Fruit fly (Drosophila melanogaster) whole organism, embryonic: ENCODE measurements around the gene APC4.

Source experiments
- Abd-B ChIP-seq: fragments of 200-800 bp; sonication (Bioruptor generic); optimal IDR thresholded peaks from 2 replicates; lab custom pipeline; 2018; ENCODE audit warnings: missing biosample characterization, mild to moderate bottlenecking, missing genetic modification characterization, moderate library complexity
- B-H1 ChIP-seq: fragments of 200-800 bp; sonication (Bioruptor generic); IDR thresholded peaks from 3 replicates; pipeline ENCODE4 v1.3.6; 2022; ENCODE audit warnings: missing biosample characterization, missing genetic modification characterization
- CG10209 ChIP-seq: fragments of 200-800 bp; sonication (Bioruptor generic); optimal IDR thresholded peaks from 3 replicates; lab custom pipeline; 2017; ENCODE audit warnings: missing biosample characterization, mild to moderate bottlenecking, missing genetic modification characterization, missing genetic modification reagents
- CG10267 ChIP-seq: fragments of 200-800 bp; sonication (Bioruptor generic); optimal IDR thresholded peaks from 2 replicates; lab custom pipeline; 2018; ENCODE audit warnings: missing biosample characterization, mild to moderate bottlenecking, missing genetic modification characterization, moderate library complexity
- CG11456 ChIP-seq: fragments of 200-800 bp; sonication (Bioruptor generic); IDR thresholded peaks from 3 replicates; pipeline ENCODE4 v1.3.6; 2022; ENCODE audit warnings: missing biosample characterization, missing genetic modification characterization
- CG12155 ChIP-seq: fragments of 200-800 bp; sonication (Bioruptor generic); optimal IDR thresholded peaks from 3 replicates; lab custom pipeline; 2016; ENCODE audit warnings: missing biosample characterization, missing genetic modification characterization
- CG1233 ChIP-seq: fragments of 200-800 bp; sonication (Bioruptor generic); optimal IDR thresholded peaks from 4 replicates; lab custom pipeline; 2018; ENCODE audit warnings: missing biosample characterization, mild to moderate bottlenecking, missing genetic modification characterization
- CG13123 ChIP-seq: fragments of 200-800 bp; sonication (Bioruptor generic); optimal IDR thresholded peaks from 2 replicates; lab custom pipeline; 2016; ENCODE audit warnings: missing biosample characterization, missing genetic modification characterization
- CG13296 ChIP-seq: fragments of 200-800 bp; sonication (Bioruptor generic); optimal IDR thresholded peaks from 3 replicates; lab custom pipeline; 2018; ENCODE audit warnings: missing biosample characterization, mild to moderate bottlenecking, missing genetic modification characterization
- CG15073 ChIP-seq: fragments of 200-800 bp; sonication (Bioruptor generic); optimal IDR thresholded peaks from 2 replicates; lab custom pipeline; 2016; ENCODE audit warnings: missing biosample characterization, missing genetic modification characterization
- CG1603 ChIP-seq: fragments of 200-800 bp; sonication (Bioruptor generic); optimal IDR thresholded peaks from 2 replicates; lab custom pipeline; 2019; ENCODE audit warnings: missing biosample characterization, mild to moderate bottlenecking, missing genetic modification characterization, moderate library complexity
- CG18599 ChIP-seq: fragments of 200-800 bp; sonication (Bioruptor generic); optimal IDR thresholded peaks from 3 replicates; lab custom pipeline; 2017; ENCODE audit warnings: missing biosample characterization, missing genetic modification characterization, mild to moderate bottlenecking, moderate library complexity, missing genetic modification reagents
- CG2120 ChIP-seq: fragments of 200-800 bp; sonication (Bioruptor generic); optimal IDR thresholded peaks from 3 replicates; lab custom pipeline; 2016; ENCODE audit warnings: missing biosample characterization, missing genetic modification characterization
- CG31441 ChIP-seq: fragments of 200-800 bp; sonication (Bioruptor generic); IDR thresholded peaks from 2 replicates; pipeline ENCODE4 v1.3.6; 2022; ENCODE audit warnings: missing biosample characterization, missing genetic modification characterization
- CG3847 ChIP-seq: fragments of 200-800 bp; sonication (Bioruptor generic); IDR thresholded peaks from 2 replicates; pipeline ENCODE4 v1.3.6; 2022; ENCODE audit warnings: missing biosample characterization, missing genetic modification characterization
- CG4424 ChIP-seq: fragments of 200-800 bp; sonication (Bioruptor generic); optimal IDR thresholded peaks from 3 replicates; lab custom pipeline; 2016; ENCODE audit warnings: missing biosample characterization, missing genetic modification characterization
- CG6791 ChIP-seq: fragments of 200-800 bp; sonication (Bioruptor generic); IDR thresholded peaks from 3 replicates; pipeline ENCODE4 v1.3.6; 2022; ENCODE audit warnings: missing biosample characterization, missing genetic modification characterization; ENCODE audit not compliant: partially characterized antibody
- CG7271 ChIP-seq: fragments of 200-800 bp; sonication (Bioruptor generic); optimal IDR thresholded peaks from 2 replicates; lab custom pipeline; 2018; ENCODE audit warnings: missing biosample characterization, mild to moderate bottlenecking, missing genetic modification characterization, moderate library complexity
- CG7372 ChIP-seq: fragments of 200-800 bp; sonication (Bioruptor generic); IDR thresholded peaks from 2 replicates; pipeline ENCODE4 v1.3.6; 2022; ENCODE audit warnings: missing biosample characterization, missing genetic modification characterization
- Chrac-16 ChIP-seq: fragments of 200-800 bp; sonication (Bioruptor generic); optimal IDR thresholded peaks from 3 replicates; lab custom pipeline; 2016; ENCODE audit warnings: missing biosample characterization, missing genetic modification characterization
- Ets97D ChIP-seq: fragments of 200-800 bp; sonication (Bioruptor generic); optimal IDR thresholded peaks from 3 replicates; lab custom pipeline; 2016; ENCODE audit warnings: missing biosample characterization, missing genetic modification characterization
- Fer2 ChIP-seq: fragments of 200-800 bp; sonication (Bioruptor generic); optimal IDR thresholded peaks from 2 replicates; lab custom pipeline; 2018; ENCODE audit warnings: missing biosample characterization, mild to moderate bottlenecking, missing genetic modification characterization, moderate library complexity
- Gsc ChIP-seq: fragments of 200-800 bp; sonication (Bioruptor generic); IDR thresholded peaks from 2 replicates; pipeline ENCODE4 v1.3.6; 2022; ENCODE audit warnings: missing biosample characterization, missing genetic modification characterization
- H15 ChIP-seq: fragments of 200-800 bp; sonication (Bioruptor generic); IDR thresholded peaks from 3 replicates; pipeline ENCODE4 v1.3.6; 2022; ENCODE audit warnings: missing biosample characterization, missing genetic modification characterization
- Hsf ChIP-seq: fragments of 200-800 bp; sonication (Bioruptor generic); optimal IDR thresholded peaks from 3 replicates; lab custom pipeline; 2016; ENCODE audit warnings: missing biosample characterization, missing genetic modification characterization
- Kr ChIP-seq: fragments of 200-800 bp; sonication (Bioruptor generic); optimal IDR thresholded peaks from 2 replicates; lab custom pipeline; 2017; ENCODE audit warnings: missing biosample characterization, mild to moderate bottlenecking, missing genetic modification characterization
- MTF-1 ChIP-seq: fragments of 200-800 bp; sonication (Bioruptor generic); optimal IDR thresholded peaks from 2 replicates; lab custom pipeline; 2018; ENCODE audit warnings: missing biosample characterization, mild to moderate bottlenecking, missing genetic modification characterization, borderline replicate concordance
- NFAT ChIP-seq: fragments of 200-800 bp; sonication (Bioruptor generic); IDR thresholded peaks from 2 replicates; pipeline ENCODE4 v1.3.6; 2022; ENCODE audit warnings: missing biosample characterization, missing genetic modification characterization
- NK7.1 ChIP-seq: fragments of 200-800 bp; sonication (Bioruptor generic); optimal IDR thresholded peaks from 3 replicates; lab custom pipeline; 2016; ENCODE audit warnings: missing biosample characterization, missing genetic modification characterization
- Usf ChIP-seq: fragments of 200-800 bp; sonication (Bioruptor generic); optimal IDR thresholded peaks from 2 replicates; lab custom pipeline; 2017; ENCODE audit warnings: missing genotype, missing biosample characterization, missing genetic modification characterization
- ash1 ChIP-seq: fragments of 200-800 bp; sonication (Bioruptor generic); optimal IDR thresholded peaks from 2 replicates; lab custom pipeline; 2018; ENCODE audit warnings: missing biosample characterization, mild to moderate bottlenecking, missing genetic modification characterization
- ato ChIP-seq: fragments of 200-800 bp; sonication (Bioruptor generic); IDR thresholded peaks from 2 replicates; pipeline ENCODE4 v1.3.6; 2022; ENCODE audit warnings: missing biosample characterization, missing genetic modification characterization; ENCODE audit not compliant: partially characterized antibody
- dysf ChIP-seq: fragments of 200-800 bp; sonication (Bioruptor generic); IDR thresholded peaks from 3 replicates; pipeline ENCODE4 v1.3.6; 2022; ENCODE audit warnings: missing biosample characterization, missing genetic modification characterization
- en ChIP-seq: fragments of 200-800 bp; sonication (Bioruptor generic); optimal IDR thresholded peaks from 2 replicates; lab custom pipeline; 2016; ENCODE audit warnings: missing biosample characterization, missing genetic modification characterization
- fd3F ChIP-seq: fragments of 200-800 bp; sonication (Bioruptor generic); optimal IDR thresholded peaks from 2 replicates; lab custom pipeline; 2018; ENCODE audit warnings: missing biosample characterization, mild to moderate bottlenecking, missing genetic modification characterization, moderate library complexity
- fu2 ChIP-seq: fragments of 200-800 bp; sonication (Bioruptor generic); optimal IDR thresholded peaks from 2 replicates; lab custom pipeline; 2016; ENCODE audit warnings: missing biosample characterization, missing genetic modification characterization
- gcm2 ChIP-seq: fragments of 200-800 bp; sonication (Bioruptor generic); optimal IDR thresholded peaks from 2 replicates; lab custom pipeline; 2016; ENCODE audit warnings: missing biosample characterization, missing genetic modification characterization
- gem ChIP-seq: fragments of 200-800 bp; sonication (Bioruptor generic); optimal IDR thresholded peaks from 2 replicates; lab custom pipeline; 2019; ENCODE audit warnings: missing biosample characterization, mild to moderate bottlenecking, missing genetic modification characterization, moderate library complexity
- gfzf ChIP-seq: fragments of 200-800 bp; sonication (Bioruptor generic); optimal IDR thresholded peaks from 2 replicates; lab custom pipeline; 2016; ENCODE audit warnings: missing biosample characterization, mild to moderate bottlenecking, missing genetic modification characterization, moderate library complexity
- gsb ChIP-seq: fragments of 200-800 bp; sonication (Bioruptor generic); IDR thresholded peaks from 2 replicates; pipeline ENCODE4 v1.3.6; 2022; ENCODE audit warnings: missing biosample characterization, missing genetic modification characterization
- gt ChIP-seq: fragments of 200-800 bp; sonication (Bioruptor generic); IDR thresholded peaks from 2 replicates; pipeline ENCODE4 v1.3.6; 2022; ENCODE audit warnings: missing biosample characterization, missing genetic modification characterization
- lilli ChIP-seq: fragments of 200-800 bp; sonication (Bioruptor generic); optimal IDR thresholded peaks from 3 replicates; lab custom pipeline; 2016; ENCODE audit warnings: missing biosample characterization, missing genetic modification characterization
- nau ChIP-seq: fragments of 200-800 bp; sonication (Bioruptor generic); optimal IDR thresholded peaks from 3 replicates; lab custom pipeline; 2017; ENCODE audit warnings: missing biosample characterization, mild to moderate bottlenecking, missing genetic modification characterization, missing genetic modification reagents
- nerfin-2 ChIP-seq: fragments of 200-800 bp; sonication (Bioruptor generic); IDR thresholded peaks from 2 replicates; pipeline ENCODE4 v1.3.6; 2022; ENCODE audit warnings: missing biosample characterization, missing genetic modification characterization; ENCODE audit not compliant: partially characterized antibody
- onecut ChIP-seq: fragments of 200-800 bp; sonication (Bioruptor generic); IDR thresholded peaks from 2 replicates; pipeline ENCODE4 v1.3.6; 2022; ENCODE audit warnings: missing biosample characterization, missing genetic modification characterization
- run ChIP-seq: fragments of 200-800 bp; sonication (Bioruptor generic); optimal IDR thresholded peaks from 3 replicates; lab custom pipeline; 2018; ENCODE audit warnings: missing biosample characterization, mild to moderate bottlenecking, missing genetic modification characterization
- sd ChIP-seq: fragments of 200-800 bp; sonication (Bioruptor generic); optimal IDR thresholded peaks from 3 replicates; lab custom pipeline; 2018; ENCODE audit warnings: missing biosample characterization, mild to moderate bottlenecking, missing genetic modification characterization, moderate library complexity
- sug ChIP-seq: fragments of 200-800 bp; optimal IDR thresholded peaks from 2 replicates; lab custom pipeline; 2019; ENCODE audit warnings: missing biosample characterization, mild to moderate bottlenecking, missing genetic modification characterization, moderate library complexity
- tio ChIP-seq: fragments of 200-800 bp; sonication (Bioruptor generic); optimal IDR thresholded peaks from 2 replicates; lab custom pipeline; 2017; ENCODE audit warnings: missing biosample characterization, missing genetic modification characterization, inconsistent platforms
- zfh1 ChIP-seq: fragments of 200-800 bp; sonication (Bioruptor generic); IDR thresholded peaks from 3 replicates; pipeline ENCODE4 v1.3.6; 2022; ENCODE audit warnings: missing biosample characterization, missing genetic modification characterization

APC4 gene

DNA sequence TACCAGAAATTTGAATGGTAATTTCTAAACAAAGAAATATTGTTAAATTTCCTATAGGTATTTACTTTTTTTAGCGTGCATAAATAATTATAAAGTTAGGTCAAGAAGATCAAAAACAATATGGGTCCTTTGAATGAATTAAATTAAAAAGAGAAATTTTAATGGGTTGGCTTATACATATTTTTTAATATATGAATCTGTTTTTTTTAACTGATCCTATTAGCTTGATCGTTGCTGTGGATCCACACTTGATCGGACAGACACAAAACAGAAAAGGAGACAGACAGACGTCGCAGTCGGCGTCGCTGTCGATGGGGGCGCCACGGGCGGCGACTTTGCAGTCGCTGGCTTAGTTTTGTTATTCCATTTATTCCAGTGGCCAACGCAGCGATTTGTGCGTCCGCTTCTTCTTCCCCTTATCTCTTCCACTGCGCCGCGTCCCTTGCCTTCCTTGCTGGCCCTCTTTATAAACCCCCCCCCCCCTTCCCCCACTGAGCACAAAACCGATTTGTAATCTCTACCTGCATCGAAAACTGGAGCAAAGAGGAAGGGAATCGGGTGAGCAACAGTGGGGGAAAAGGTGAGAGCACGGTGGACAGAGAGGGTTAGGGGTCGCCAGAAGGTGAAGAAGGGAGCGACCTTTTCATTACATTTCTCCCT is 34.9 kb upstream of the APC4 start (continued):
- TF ChIP-seq gsb (GFP tag; lab: Robert Waterston, UW) (no peak), H15 (no peak), gt (GFP tag; lab: Robert Waterston, UW) (no peak), Abd-B (GFP tag; lab: Kevin White, UChicago) (peak; percentile 31), Usf (no peak), Chrac-16 (GFP tag; lab: Kevin White, UChicago) (peak; percentile 44), fu2 (GFP tag; lab: Kevin White, UChicago) (no peak), lilli (peak; percentile 34), NFAT (GFP tag; lab: Robert Waterston, UW) (no peak), CG7372 (GFP tag; lab: Robert Waterston, UW) (no peak), CG1233 (GFP tag; lab: Kevin White, UChicago) (peak; percentile 55), run (peak; percentile 49), sug (tag; lab: Kevin White, UChicago) (no peak), CG13296 (peak; percentile 46), CG6791 (GFP tag; lab: Robert Waterston, UW) (no peak), Kr (peak; percentile 77), nerfin-2 (GFP tag; lab: Robert Waterston, UW) (no peak), en (GFP tag; lab: Kevin White, UChicago) (no peak), zfh1 (GFP tag; lab: Robert Waterston, UW) (no peak; the same call in 2 of the 3 replicates), tio (GFP tag; lab: Kevin White, UChicago) (peak; percentile 1), Hsf (GFP tag; lab: Kevin White, UChicago) (peak; percentile 54), CG10267 (tag; lab: Kevin White, UChicago) (peak; percentile 81), Ets97D (GFP tag; lab: Kevin White, UChicago) (no peak), nau (GFP tag; lab: Kevin White, UChicago) (no peak), CG3847 (GFP tag; lab: Robert Waterston, UW) (peak; percentile 8; the same call in 1 of the 2 replicates), gfzf (GFP tag; lab: Kevin White, UChicago) (no peak), B-H1 (GFP tag; lab: Robert Waterston, UW) (no peak), Gsc (GFP tag; lab: Robert Waterston, UW) (no peak), NK7.1 (GFP tag; lab: Kevin White, UChicago) (no peak), ash1 (GFP tag; lab: Kevin White, UChicago) (no peak), gem (tag; lab: Kevin White, UChicago) (peak; percentile 88), fd3F (GFP tag; lab: Kevin White, UChicago) (no peak), sd (tag; lab: Kevin White, UChicago) (no peak), CG4424 (peak; percentile 67), CG15073 (no peak), CG1603 (tag; lab: Kevin White, UChicago) (no peak), onecut (GFP tag; lab: Robert Waterston, UW) (peak; percentile 49), ato (GFP tag; lab: Robert Waterston, UW) (no peak), CG13123 (no peak), CG10209 (GFP tag; lab: Kevin White, UChicago) (peak; percentile 26), MTF-1 (GFP tag; lab: Kevin White, UChicago) (peak; percentile 5), CG12155 (GFP tag; lab: Kevin White, UChicago) (no peak), CG11456 (GFP tag; lab: Robert Waterston, UW) (no peak), CG7271 (tag; lab: Kevin White, UChicago) (peak; percentile 3), CG2120 (GFP tag; lab: Kevin White, UChicago) (peak; percentile 20), CG18599 (peak; percentile 1), gcm2 (no peak), dysf (GFP tag; lab: Robert Waterston, UW) (peak; percentile 48; the same call in 2 of the 3 replicates), CG31441 (GFP tag; lab: Robert Waterston, UW) (peak; percentile 82), Fer2 (tag; lab: Kevin White, UChicago) (peak; percentile 6)
